Worm (Caenorhabditis elegans): Measurements from ENCODE around the gene srg-39.

DNA sequence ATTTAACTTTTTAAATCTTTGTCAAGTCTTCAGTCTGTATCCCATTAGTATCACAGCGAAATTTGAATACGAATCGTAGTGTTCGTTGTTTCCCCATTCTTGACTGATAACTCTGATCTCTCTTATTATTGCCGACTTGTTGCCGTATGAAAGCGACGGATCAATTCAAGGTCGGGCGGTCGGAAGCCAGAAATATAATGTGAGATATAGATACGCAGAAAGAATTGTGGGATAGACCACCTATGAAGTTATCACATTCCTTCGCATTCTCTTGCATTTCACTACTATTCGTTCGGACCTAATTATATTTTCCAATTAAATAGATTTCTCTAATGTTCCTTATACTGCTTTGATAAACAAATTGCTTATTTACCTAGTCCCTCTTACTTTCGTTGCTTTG is 3.3 kb downstream of the srg-39 start:
- TF ChIP-seq pha-4 (tag; optimal IDR thresholded peaks at IDR 0.05) = no peak
- no peak for TF ChIP-seq pqm-1 (tag; optimal IDR thresholded peaks at IDR 0.05)

All from whole organism, late embryonic.